Worm (Caenorhabditis elegans): ENCODE results near the gene C07G2.5.

- TF ChIP-seq zag-1 (tag; optimal IDR thresholded peaks at IDR 0.05) (no peak), unc-39 (tag; optimal IDR thresholded peaks at IDR 0.05) (no peak), pqm-1 (tag; optimal IDR thresholded peaks at IDR 0.05) (no peak), ceh-62 (tag; optimal IDR thresholded peaks at IDR 0.05) (no peak), lin-39 (tag; optimal IDR thresholded peaks at IDR 0.05) (no peak), jun-1 (tag; optimal IDR thresholded peaks at IDR 0.05) (no peak), nhr-237 (tag; optimal IDR thresholded peaks at IDR 0.05) (no peak)
Observed at ce11 chrIII:4460242-4460641, 38.6 kb downstream of the C07G2.5 start.

Data from whole organism, L4 larva.